Fruit fly (Drosophila melanogaster) whole organism, embryonic: ENCODE results near the gene CBP.

Source experiments
- ATbp ChIP-seq: fragments of 200-800 bp; sonication (Bioruptor generic); optimal IDR thresholded peaks from 2 replicates; lab custom pipeline; 2017; ENCODE audit warnings: missing biosample characterization, mild to moderate bottlenecking, missing genetic modification characterization, missing genetic modification reagents
- Antp ChIP-seq: fragments of 200-800 bp; sonication (Bioruptor generic); optimal IDR thresholded peaks from 3 replicates; lab custom pipeline; 2016; ENCODE audit warnings: missing biosample characterization, missing genetic modification characterization
- CG11093 ChIP-seq: fragments of 200-800 bp; sonication (Bioruptor generic); IDR thresholded peaks from 3 replicates; pipeline ENCODE4 v1.3.6; 2022; ENCODE audit warnings: missing biosample characterization, missing genetic modification characterization
- CG12744 ChIP-seq: fragments of 200-800 bp; sonication (Bioruptor generic); optimal IDR thresholded peaks from 2 replicates; lab custom pipeline; 2016; ENCODE audit warnings: missing biosample characterization, missing genetic modification characterization
- CG14667 ChIP-seq: fragments of 200-800 bp; sonication (Bioruptor generic); IDR thresholded peaks from 2 replicates; pipeline ENCODE4 v1.3.6; 2022; ENCODE audit warnings: missing biosample characterization, missing genetic modification characterization
- CG1603 ChIP-seq: fragments of 200-800 bp; sonication (Bioruptor generic); optimal IDR thresholded peaks from 2 replicates; lab custom pipeline; 2019; ENCODE audit warnings: missing biosample characterization, mild to moderate bottlenecking, missing genetic modification characterization, moderate library complexity
- CG17186 ChIP-seq: fragments of 200-800 bp; sonication (Bioruptor generic); optimal IDR thresholded peaks from 3 replicates; lab custom pipeline; 2017; ENCODE audit warnings: missing biosample characterization, missing genetic modification reagents, missing genetic modification characterization
- CG17385 ChIP-seq: fragments of 200-800 bp; sonication (Bioruptor generic); optimal IDR thresholded peaks from 3 replicates; lab custom pipeline; 2018; ENCODE audit warnings: missing biosample characterization, mild to moderate bottlenecking, missing genetic modification characterization
- CG18764 ChIP-seq: fragments of 200-800 bp; sonication (Bioruptor generic); optimal IDR thresholded peaks from 3 replicates; lab custom pipeline; 2016; ENCODE audit warnings: missing biosample characterization, missing genetic modification characterization
- CG31365 ChIP-seq: fragments of 200-800 bp; sonication (Bioruptor generic); optimal IDR thresholded peaks from 2 replicates; lab custom pipeline; 2018; ENCODE audit warnings: missing biosample characterization, mild to moderate bottlenecking, missing genetic modification characterization
- CG3163 ChIP-seq: fragments of 200-800 bp; sonication (Bioruptor generic); optimal IDR thresholded peaks from 3 replicates; lab custom pipeline; 2016; ENCODE audit warnings: missing biosample characterization, missing genetic modification characterization
- CG4328 ChIP-seq: fragments of 200-800 bp; sonication (Bioruptor generic); optimal IDR thresholded peaks from 3 replicates; lab custom pipeline; 2017; ENCODE audit warnings: missing biosample characterization, missing genetic modification reagents, missing genetic modification characterization
- CG4404 ChIP-seq: fragments of 200-800 bp; sonication (Bioruptor generic); IDR thresholded peaks from 2 replicates; pipeline ENCODE4 v1.3.6; 2022; ENCODE audit warnings: missing biosample characterization, missing genetic modification characterization
- CG8281 ChIP-seq: fragments of 200-800 bp; sonication (Bioruptor generic); optimal IDR thresholded peaks from 2 replicates; lab custom pipeline; 2018; ENCODE audit warnings: missing biosample characterization, mild to moderate bottlenecking, missing genetic modification characterization, moderate library complexity
- CG9797 ChIP-seq: fragments of 200-800 bp; sonication (Bioruptor generic); optimal IDR thresholded peaks from 3 replicates; lab custom pipeline; 2018; ENCODE audit warnings: missing biosample characterization, mild to moderate bottlenecking, missing genetic modification characterization
- D ChIP-seq, 2 experiments: fragments of 200-800 bp in 1 of 2; fragments of >200 bp in 1 of 2; sonication (Bioruptor generic) in 1 of 2; optimal IDR thresholded peaks; 2 replicates in 1 of 2; 3 replicates in 1 of 2; lab custom pipeline; 2017; ENCODE audit warnings: mild to moderate bottlenecking in 1 of 2, missing biosample characterization in 1 of 2, missing genetic modification characterization in 1 of 2, missing genetic modification reagents in 1 of 2
- D19A ChIP-seq: fragments of 200-800 bp; optimal IDR thresholded peaks from 3 replicates; lab custom pipeline; 2019; ENCODE audit warnings: missing biosample characterization, mild to moderate bottlenecking, missing genetic modification characterization, moderate library complexity
- Deaf1 ChIP-seq: fragments of 200-800 bp; optimal IDR thresholded peaks from 3 replicates; lab custom pipeline; 2019; ENCODE audit warnings: missing biosample characterization, mild to moderate bottlenecking, missing genetic modification characterization, moderate library complexity
- Doc3 ChIP-seq: fragments of 200-800 bp; sonication (Bioruptor generic); IDR thresholded peaks from 3 replicates; pipeline ENCODE4 v1.3.6; 2022; ENCODE audit warnings: missing biosample characterization, missing genetic modification characterization; ENCODE audit not compliant: partially characterized antibody
- Dp ChIP-seq: fragments of 200-800 bp; sonication (Bioruptor generic); optimal IDR thresholded peaks from 2 replicates; lab custom pipeline; 2018; ENCODE audit warnings: missing biosample characterization, mild to moderate bottlenecking, missing genetic modification characterization, moderate library complexity
- Gug ChIP-seq: fragments of 200-800 bp; sonication (Bioruptor generic); IDR thresholded peaks from 4 replicates; pipeline ENCODE4 v1.3.6; 2022; ENCODE audit warnings: missing biosample characterization, missing genetic modification characterization
- Med ChIP-seq: fragments of 200-800 bp; sonication (Bioruptor generic); peaks from one replicate; lab custom pipeline; 2016; ENCODE audit warnings: missing biosample characterization, missing genetic modification characterization, mild to moderate bottlenecking, inconsistent platforms, moderate library complexity
- Optix ChIP-seq: fragments of 200-800 bp; sonication (Bioruptor generic); IDR thresholded peaks from 3 replicates; pipeline ENCODE4 v1.3.6; 2022; ENCODE audit warnings: missing biosample characterization, missing genetic modification characterization
- Pdp1 ChIP-seq, 2 experiments: fragments of 200-800 bp; sonication (Bioruptor generic); optimal IDR thresholded peaks; 3 replicates each; lab custom pipeline; 2016; ENCODE audit warnings: missing biosample characterization in 2 of 2, missing genetic modification characterization in 2 of 2, mild to moderate bottlenecking in 1 of 2, moderate library complexity in 1 of 2
- Rx ChIP-seq: fragments of 200-800 bp; sonication (Bioruptor generic); IDR thresholded peaks from 2 replicates; pipeline ENCODE4 v1.3.6; 2022; ENCODE audit warnings: missing biosample characterization, missing genetic modification characterization
- bab2 ChIP-seq: fragments of 200-800 bp; sonication (Bioruptor generic); optimal IDR thresholded peaks from 2 replicates; lab custom pipeline; 2016; ENCODE audit warnings: missing biosample characterization, missing genetic modification characterization
- caup ChIP-seq: fragments of 200-800 bp; sonication (Bioruptor generic); optimal IDR thresholded peaks from 3 replicates; lab custom pipeline; 2017; ENCODE audit warnings: missing biosample characterization, mild to moderate bottlenecking, missing genetic modification characterization, moderate library complexity; ENCODE audit not compliant: severe bottlenecking
- cg ChIP-seq: fragments of 200-800 bp; sonication (Bioruptor generic); optimal IDR thresholded peaks from 3 replicates; lab custom pipeline; 2019; ENCODE audit warnings: missing biosample characterization, mild to moderate bottlenecking, missing genetic modification characterization, moderate library complexity
- chm ChIP-seq: fragments of 200-800 bp; sonication (Bioruptor generic); IDR thresholded peaks from 2 replicates; pipeline ENCODE4 v1.3.6; 2022; ENCODE audit warnings: missing biosample characterization, missing genetic modification characterization
- ci ChIP-seq: fragments of 200-800 bp; sonication (Bioruptor generic); IDR thresholded peaks from 3 replicates; pipeline ENCODE4 v1.3.6; 2022; ENCODE audit warnings: missing biosample characterization, missing genetic modification characterization
- croc ChIP-seq: fragments of 200-800 bp; sonication (Bioruptor generic); conservative IDR thresholded peaks from 3 replicates; pipeline ENCODE4 v1.3.6; 2022; ENCODE audit warnings: missing biosample characterization, missing genetic modification characterization
- dan ChIP-seq: fragments of 200-800 bp; sonication (Bioruptor generic); IDR thresholded peaks from 2 replicates; pipeline ENCODE4 v1.3.6; 2022; ENCODE audit warnings: missing biosample characterization, missing genetic modification characterization
- ewg ChIP-seq: fragments of 200-800 bp; sonication (Bioruptor generic); optimal IDR thresholded peaks from 3 replicates; lab custom pipeline; 2017; ENCODE audit warnings: mild to moderate bottlenecking, missing biosample characterization, missing genetic modification reagents, missing genetic modification characterization
- exex ChIP-seq: fragments of 200-800 bp; sonication (Bioruptor generic); optimal IDR thresholded peaks from 4 replicates; lab custom pipeline; 2018; ENCODE audit warnings: missing biosample characterization, mild to moderate bottlenecking, missing genetic modification characterization, moderate library complexity
- fd64A ChIP-seq: fragments of 200-800 bp; sonication (Bioruptor generic); optimal IDR thresholded peaks from 3 replicates; lab custom pipeline; 2018; ENCODE audit warnings: missing biosample characterization, mild to moderate bottlenecking, missing genetic modification characterization
- fd96Cb ChIP-seq: fragments of 200-800 bp; sonication (Bioruptor generic); optimal IDR thresholded peaks from 2 replicates; lab custom pipeline; 2018; ENCODE audit warnings: missing biosample characterization, mild to moderate bottlenecking, missing genetic modification characterization, moderate library complexity
- gsb-n ChIP-seq: fragments of 200-800 bp; sonication (Bioruptor generic); optimal IDR thresholded peaks from 3 replicates; lab custom pipeline; 2018; ENCODE audit warnings: missing biosample characterization, mild to moderate bottlenecking, missing genetic modification characterization
- gt ChIP-seq: fragments of 200-800 bp; sonication (Bioruptor generic); IDR thresholded peaks from 2 replicates; pipeline ENCODE4 v1.3.6; 2022; ENCODE audit warnings: missing biosample characterization, missing genetic modification characterization
- ham ChIP-seq: fragments of 200-800 bp; sonication (Bioruptor generic); IDR thresholded peaks from 2 replicates; pipeline ENCODE4 v1.3.6; 2022; ENCODE audit warnings: missing biosample characterization, missing genetic modification characterization
- jing ChIP-seq: fragments of 200-800 bp; sonication (Bioruptor generic); optimal IDR thresholded peaks from 2 replicates; lab custom pipeline; 2018; ENCODE audit warnings: missing biosample characterization, mild to moderate bottlenecking, missing genetic modification characterization
- kah ChIP-seq: fragments of 200-800 bp; sonication (Bioruptor generic); optimal IDR thresholded peaks from 2 replicates; lab custom pipeline; 2018; ENCODE audit warnings: missing biosample characterization, mild to moderate bottlenecking, missing genetic modification characterization
- kni ChIP-seq: fragments of 200-800 bp; sonication (Bioruptor generic); optimal IDR thresholded peaks from 3 replicates; lab custom pipeline; 2017; ENCODE audit warnings: mild to moderate bottlenecking, missing biosample characterization, missing genetic modification reagents, missing genetic modification characterization
- pnt ChIP-seq: fragments of 200-800 bp; sonication (Bioruptor generic); optimal IDR thresholded peaks from 3 replicates; lab custom pipeline; 2016; ENCODE audit warnings: missing biosample characterization, missing genetic modification characterization
- pros ChIP-seq: fragments of 200-800 bp; sonication (Bioruptor generic); optimal IDR thresholded peaks from 3 replicates; lab custom pipeline; 2019; ENCODE audit warnings: missing biosample characterization, mild to moderate bottlenecking, missing genetic modification characterization, moderate library complexity
- so ChIP-seq: fragments of 200-800 bp; sonication (Bioruptor generic); IDR thresholded peaks from 3 replicates; pipeline ENCODE4 v1.3.6; 2022; ENCODE audit warnings: missing biosample characterization, missing genetic modification characterization
- tin ChIP-seq: fragments of 200-800 bp; sonication (Bioruptor generic); optimal IDR thresholded peaks from 3 replicates; lab custom pipeline; 2016; ENCODE audit warnings: missing biosample characterization, missing genetic modification characterization
- tio ChIP-seq: fragments of 200-800 bp; sonication (Bioruptor generic); optimal IDR thresholded peaks from 2 replicates; lab custom pipeline; 2017; ENCODE audit warnings: missing biosample characterization, missing genetic modification characterization, inconsistent platforms
- twi ChIP-seq: fragments of 200-800 bp; optimal IDR thresholded peaks from 2 replicates; lab custom pipeline; 2019; ENCODE audit warnings: missing biosample characterization, mild to moderate bottlenecking, missing genetic modification characterization, moderate library complexity

Gene CBP

DNA sequence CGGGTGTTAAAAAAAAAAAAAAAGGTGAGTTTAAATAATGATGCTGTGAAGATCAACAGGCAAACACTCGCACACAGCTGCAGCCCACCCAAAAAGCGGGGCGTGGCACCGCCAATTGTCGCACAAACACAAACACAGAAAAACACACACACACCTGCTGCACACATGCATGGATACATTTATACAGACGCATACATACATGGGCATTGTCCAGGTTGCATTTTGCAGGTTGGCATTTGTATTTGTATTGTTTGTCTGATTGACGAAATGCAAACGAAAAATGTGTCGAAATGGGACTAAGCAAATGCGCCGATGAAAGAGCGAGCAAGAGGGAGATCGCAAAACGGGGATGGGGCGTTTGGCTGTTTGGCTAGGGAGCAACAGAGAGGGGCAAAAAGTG is 18.7 kb upstream of the CBP start:
- TF ChIP-seq Med (GFP tag; lab: Kevin White, UChicago) (peak; percentile 38), twi (tag; lab: Kevin White, UChicago) (peak; percentile 24), CG1603 (peak; percentile 22), CG8281 (peak; percentile 52), ci (GFP tag; lab: Robert Waterston, UW) (peak; percentile 20; the same call in 1 of the 3 replicates), Optix (GFP tag; lab: Robert Waterston, UW) (no peak), bab2 (GFP tag; lab: Kevin White, UChicago) (no peak), cg (peak; percentile 60), D (optimal IDR thresholded peaks at IDR 0.05; lab: Kevin White, UChicago) (peak; percentile 51), D (GFP tag; optimal IDR thresholded peaks at IDR 0.05; lab: Kevin White, UChicago) (no peak), fd96Cb (tag; lab: Kevin White, UChicago) (no peak), kni (GFP tag; lab: Kevin White, UChicago) (peak; percentile 20)

DNA sequence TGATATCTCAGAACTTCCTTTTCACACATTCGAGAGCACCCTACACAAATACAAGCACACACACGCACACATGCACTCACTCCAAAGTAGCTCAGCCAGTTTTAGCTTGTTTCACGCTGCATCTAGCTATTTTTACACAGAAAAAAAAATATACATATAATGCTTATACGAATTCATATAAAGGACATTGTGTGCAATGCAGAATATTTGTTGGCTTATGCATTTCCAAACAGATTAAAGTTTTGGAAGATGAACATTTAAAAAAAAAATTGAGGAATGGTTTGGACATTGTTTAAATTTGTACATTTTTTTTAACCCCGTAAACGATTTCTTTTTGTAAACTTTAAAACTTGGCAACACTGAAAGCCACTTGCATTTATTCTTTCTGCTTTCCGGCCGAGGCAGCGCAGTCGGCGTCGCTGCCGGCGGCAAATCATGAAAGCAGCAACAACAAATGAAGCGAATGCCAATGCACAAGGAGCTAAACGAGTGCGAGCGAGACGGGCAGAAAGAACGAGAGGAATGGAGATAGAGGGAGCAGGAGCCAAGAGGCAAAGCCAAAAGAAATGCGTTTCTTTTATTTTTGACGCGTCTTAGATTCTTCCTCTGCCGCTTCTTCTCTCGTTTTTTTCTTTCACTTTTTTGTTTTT is 18.0 kb upstream of the CBP start:
- no peak for TF ChIP-seq Gug (GFP tag; lab: Robert Waterston, UW)
- no peak for TF ChIP-seq Doc3 (GFP tag; lab: Robert Waterston, UW)
- peak; percentile 45 for TF ChIP-seq CG18764
- peak; percentile 69 for TF ChIP-seq pnt (GFP tag; lab: Kevin White, UChicago)
- TF ChIP-seq so (GFP tag; lab: Robert Waterston, UW), result peak; percentile 18; the same call in 1 of the 3 replicates
- peak; percentile 61; the same call in 1 of the 2 replicates for TF ChIP-seq gt (GFP tag; lab: Robert Waterston, UW)
- TF ChIP-seq jing, result peak; percentile 74
- peak; percentile 73 for TF ChIP-seq ewg (GFP tag; lab: Kevin White, UChicago)
- TF ChIP-seq ham (GFP tag; lab: Robert Waterston, UW), result no peak
- peak; percentile 85 for TF ChIP-seq tio (GFP tag; lab: Kevin White, UChicago)
- 0 out of 3 replicates have a peak, but pooled peaks have one; percentile 21 for TF ChIP-seq CG11093 (GFP tag; lab: Robert Waterston, UW)
- peak; percentile 54 for TF ChIP-seq kah (GFP tag; lab: Kevin White, UChicago)
- peak; percentile 54 for TF ChIP-seq Rx
- TF ChIP-seq CG3163 (GFP tag; lab: Kevin White, UChicago), result peak; percentile 53
- TF ChIP-seq pros (GFP tag; lab: Kevin White, UChicago), result peak; percentile 76
- TF ChIP-seq dan, result no peak
- no peak for TF ChIP-seq CG31365
- peak; percentile 50 for TF ChIP-seq fd64A (GFP tag; lab: Kevin White, UChicago)
- no peak for TF ChIP-seq CG9797
- TF ChIP-seq D19A (tag; lab: Kevin White, UChicago), result peak; percentile 84
- TF ChIP-seq CG17385, result peak; percentile 61
- peak; percentile 64 for TF ChIP-seq CG17186 (GFP tag; lab: Kevin White, UChicago)
- peak; percentile 77 for TF ChIP-seq tin (GFP tag; lab: Kevin White, UChicago)
- no peak for TF ChIP-seq exex (tag; lab: Kevin White, UChicago)
- no peak for TF ChIP-seq caup
- peak; percentile 78 for TF ChIP-seq ATbp (GFP tag; lab: Kevin White, UChicago)
- peak; percentile 26 for TF ChIP-seq Deaf1 (tag; lab: Kevin White, UChicago)
- TF ChIP-seq CG4404, result peak; percentile 70
- TF ChIP-seq CG4328 (GFP tag; lab: Kevin White, UChicago), result no peak
- TF ChIP-seq CG12744 (GFP tag; lab: Kevin White, UChicago), result no peak
- TF ChIP-seq chm, result peak; percentile 64; the same call in 1 of the 2 replicates
- TF ChIP-seq gsb-n (tag; lab: Kevin White, UChicago), result peak; percentile 92
- peak; percentile 71 to 81 for TF ChIP-seq Pdp1 (GFP tag; optimal IDR thresholded peaks at IDR 0.05; lab: Kevin White, UChicago)
- peak; percentile 60 for TF ChIP-seq Antp (GFP tag; lab: Kevin White, UChicago)
- TF ChIP-seq croc, result peak; percentile 78
- no peak for TF ChIP-seq Dp
- no peak for TF ChIP-seq CG14667 (GFP tag; lab: Robert Waterston, UW)
